Worm (Caenorhabditis elegans) whole organism, young adult: ENCODE measurements around the gene W02D7.12.

ENCODE experiments used
- B0035.1 ChIP-seq: sonication (generic microtip); optimal IDR thresholded peaks from 2 replicates; lab custom pipeline; 2016; ENCODE audit warnings: missing genetic modification characterization, mild to moderate bottlenecking, missing compliant biosample characterization, missing genotype, missing genetic modification reagents
- C17E4.6 ChIP-seq: fragments of 200-800 bp; sonication (Bioruptor generic); IDR thresholded peaks from 2 replicates; pipeline ENCODE4 v1.3.6; 2022; ENCODE audit warnings: missing genetic modification reagents, missing genetic modification characterization, missing compliant biosample characterization
- D2030.7 ChIP-seq: fragments of 200-800 bp; sonication (Bioruptor generic); IDR thresholded peaks from 2 replicates; pipeline ENCODE4 v1.3.6; 2022; ENCODE audit warnings: missing genetic modification reagents, missing genetic modification characterization, missing compliant biosample characterization
- F22D6.2 ChIP-seq: sonication (generic microtip); optimal IDR thresholded peaks from 2 replicates; lab custom pipeline; 2016; ENCODE audit warnings: mild to moderate bottlenecking, missing genetic modification characterization, missing compliant biosample characterization
- F23B12.7 ChIP-seq: sonication (generic microtip); optimal IDR thresholded peaks from 2 replicates; lab custom pipeline; 2017; ENCODE audit warnings: missing genetic modification characterization, mild to moderate bottlenecking, missing compliant biosample characterization, antibody characterized with exemption, moderate library complexity; ENCODE audit not compliant: insufficient read depth
- F49E8.2 ChIP-seq: sonication (generic microtip); optimal IDR thresholded peaks from 3 replicates; lab custom pipeline; 2017; ENCODE audit warnings: missing genetic modification characterization, mild to moderate bottlenecking, missing compliant biosample characterization, antibody characterized with exemption, moderate library complexity; ENCODE audit not compliant: insufficient read depth
- F55B11.4 ChIP-seq: sonication (generic microtip); optimal IDR thresholded peaks from 2 replicates; lab custom pipeline; 2016; ENCODE audit warnings: missing compliant biosample characterization, missing genetic modification characterization, borderline replicate concordance; ENCODE audit not compliant: insufficient read depth
- F57C9.4 ChIP-seq: sonication (generic microtip); optimal IDR thresholded peaks from 2 replicates; lab custom pipeline; 2017; ENCODE audit warnings: mild to moderate bottlenecking, missing genetic modification characterization, missing compliant biosample characterization
- T26A5.8 ChIP-seq: sonication (generic microtip); optimal IDR thresholded peaks from 2 replicates; lab custom pipeline; 2016; ENCODE audit warnings: missing genetic modification characterization, missing compliant biosample characterization
- ZK185.1 ChIP-seq: sonication (generic microtip); optimal IDR thresholded peaks from 2 replicates; lab custom pipeline; 2016; ENCODE audit warnings: mild to moderate bottlenecking, missing genetic modification characterization, missing compliant biosample characterization; ENCODE audit not compliant: poor library complexity, severe bottlenecking
- aptf-3 ChIP-seq: fragments of 200-800 bp; sonication (Bioruptor generic); IDR thresholded peaks from 2 replicates; pipeline ENCODE4 v1.3.6; 2022; ENCODE audit warnings: missing genetic modification characterization, missing compliant biosample characterization
- atf-7 ChIP-seq: sonication (generic microtip); optimal IDR thresholded peaks from 2 replicates; lab custom pipeline; 2017; ENCODE audit warnings: mild to moderate bottlenecking, missing genetic modification characterization, missing compliant biosample characterization
- attf-6 ChIP-seq: fragments of 200-800 bp; sonication (Bioruptor generic); IDR thresholded peaks from 2 replicates; pipeline ENCODE4 v1.3.6; 2022; ENCODE audit warnings: missing genetic modification reagents, missing genetic modification characterization, missing compliant biosample characterization
- bed-2 ChIP-seq: fragments of 200-800 bp; sonication (Bioruptor generic); IDR thresholded peaks from 2 replicates; pipeline ENCODE4 v1.3.6; 2022; ENCODE audit warnings: missing genetic modification reagents, missing genetic modification characterization, missing compliant biosample characterization
- ccch-3 ChIP-seq: fragments of 200-800 bp; sonication (Bioruptor generic); optimal IDR thresholded peaks from 2 replicates; lab custom pipeline; 2018; ENCODE audit warnings: mild to moderate bottlenecking, missing genetic modification characterization, missing compliant biosample characterization
- cebp-2 ChIP-seq: fragments of 200-800 bp; sonication (Bioruptor generic); IDR thresholded peaks from 2 replicates; pipeline ENCODE4 v1.3.6; 2022; ENCODE audit warnings: missing genetic modification characterization, missing compliant biosample characterization
- ceh-100 ChIP-seq: fragments of 200-800 bp; sonication (Bioruptor generic); IDR thresholded peaks from 2 replicates; pipeline ENCODE4 v1.3.6; 2022; ENCODE audit warnings: missing genetic modification reagents, missing genetic modification characterization, missing compliant biosample characterization
- ceh-27 ChIP-seq: fragments of 200-800 bp; sonication (Bioruptor generic); optimal IDR thresholded peaks from 2 replicates; lab custom pipeline; 2018; ENCODE audit warnings: mild to moderate bottlenecking, missing genetic modification characterization, moderate library complexity, missing compliant biosample characterization
- ceh-58 ChIP-seq: fragments of 200-800 bp; sonication (Bioruptor generic); IDR thresholded peaks from 2 replicates; pipeline ENCODE4 v1.3.6; 2022; ENCODE audit warnings: missing genetic modification characterization, missing compliant biosample characterization
- ceh-91 ChIP-seq: fragments of 200-800 bp; sonication (Bioruptor generic); IDR thresholded peaks from 2 replicates; pipeline ENCODE4 v1.3.6; 2022; ENCODE audit warnings: missing genetic modification reagents, missing genetic modification characterization, missing compliant biosample characterization
- dox-1 ChIP-seq: fragments of 200-800 bp; sonication (Bioruptor generic); IDR thresholded peaks from 2 replicates; pipeline ENCODE4 v1.3.6; 2022; ENCODE audit warnings: missing genetic modification reagents, missing genetic modification characterization, missing compliant biosample characterization
- efl-1 ChIP-seq: fragments of 150-350 bp; optimal IDR thresholded peaks from 2 replicates; lab custom pipeline; 2014; ENCODE audit warnings: missing biosample characterization, missing genetic modification reagents, missing genetic modification characterization
- egrh-3 ChIP-seq: fragments of 200-800 bp; sonication (Bioruptor generic); IDR thresholded peaks from 2 replicates; pipeline ENCODE4 v1.3.6; 2022; ENCODE audit warnings: missing genetic modification reagents, missing genetic modification characterization, missing compliant biosample characterization
- ekl-4 ChIP-seq: fragments of 200-800 bp; sonication (Bioruptor generic); IDR thresholded peaks from 2 replicates; pipeline ENCODE4 v1.3.6; 2022; ENCODE audit warnings: missing genetic modification reagents, missing genetic modification characterization, missing compliant biosample characterization
- ets-4 ChIP-seq: fragments of 200-800 bp; sonication (Bioruptor generic); optimal IDR thresholded peaks from 2 replicates; lab custom pipeline; 2018; ENCODE audit warnings: mild to moderate bottlenecking, missing genetic modification characterization, missing compliant biosample characterization
- gei-17 ChIP-seq: fragments of 200-800 bp; sonication (Bioruptor generic); optimal IDR thresholded peaks from 2 replicates; lab custom pipeline; 2018; ENCODE audit warnings: mild to moderate bottlenecking, missing genetic modification characterization, missing compliant biosample characterization
- him-1 ChIP-seq: sonication (generic microtip); optimal IDR thresholded peaks from 2 replicates; lab custom pipeline; 2016; ENCODE audit warnings: missing genotype, missing genetic modification reagents, missing genetic modification characterization, missing compliant biosample characterization
- hlh-26 ChIP-seq: fragments of 200-800 bp; sonication (Bioruptor generic); conservative IDR thresholded peaks from 2 replicates; pipeline ENCODE4 v1.3.6; 2022; ENCODE audit warnings: missing genetic modification reagents, missing genetic modification characterization, missing compliant biosample characterization
- lag-1 ChIP-seq: fragments of 200-800 bp; sonication (Bioruptor generic); IDR thresholded peaks from 2 replicates; pipeline ENCODE4 v1.3.6; 2022; ENCODE audit warnings: missing genetic modification reagents, missing genetic modification characterization, missing compliant biosample characterization
- lin-35 ChIP-seq, 3 experiments: fragments of 150-350 bp in 2 of 3; sonication (generic microtip) in 1 of 3; optimal IDR thresholded peaks; 2 replicates each; lab custom pipeline; 2014 to 2018; ENCODE audit warnings: missing biosample characterization in 3 of 3, missing genetic modification characterization in 3 of 3, missing genetic modification reagents in 3 of 3
- lsy-27 ChIP-seq: sonication (generic microtip); optimal IDR thresholded peaks from 2 replicates; lab custom pipeline; 2017; ENCODE audit warnings: missing genetic modification characterization, mild to moderate bottlenecking, missing compliant biosample characterization, antibody characterized with exemption, missing genotype, borderline replicate concordance; ENCODE audit not compliant: insufficient read depth
- madf-8 ChIP-seq: fragments of 200-800 bp; sonication (Bioruptor generic); conservative IDR thresholded peaks from 2 replicates; pipeline ENCODE4 v1.3.6; 2022; ENCODE audit warnings: missing genetic modification reagents, missing genetic modification characterization, missing compliant biosample characterization
- mxl-1 ChIP-seq: sonication (generic microtip); optimal IDR thresholded peaks from 2 replicates; lab custom pipeline; 2016; ENCODE audit warnings: missing genetic modification characterization, missing compliant biosample characterization
- nhr-27 ChIP-seq: fragments of 200-800 bp; sonication (Bioruptor generic); optimal IDR thresholded peaks from 2 replicates; lab custom pipeline; 2018; ENCODE audit warnings: mild to moderate bottlenecking, missing genetic modification characterization, moderate library complexity, missing compliant biosample characterization
- nhr-80 ChIP-seq: sonication (generic microtip); optimal IDR thresholded peaks from 2 replicates; lab custom pipeline; 2016; ENCODE audit warnings: missing genetic modification characterization, missing compliant biosample characterization
- nhr-90 ChIP-seq: sonication (generic microtip); optimal IDR thresholded peaks from 2 replicates; lab custom pipeline; 2016; ENCODE audit warnings: missing genotype, mild to moderate bottlenecking, missing genetic modification characterization, missing compliant biosample characterization
- rec-8 ChIP-seq, 2 experiments: sonication (generic microtip); optimal IDR thresholded peaks; 2 replicates each; lab custom pipeline; 2016; ENCODE audit warnings: mild to moderate bottlenecking in 2 of 2, missing genetic modification characterization in 2 of 2, missing genetic modification reagents in 2 of 2, missing genotype in 2 of 2, missing biosample characterization in 1 of 2, missing compliant biosample characterization in 1 of 2, moderate library complexity in 1 of 2
- snpc-1.3 ChIP-seq: sonication (generic microtip); optimal IDR thresholded peaks from 2 replicates; lab custom pipeline; 2017; ENCODE audit warnings: missing genetic modification characterization, mild to moderate bottlenecking, missing compliant biosample characterization, antibody characterized with exemption, moderate library complexity, missing genotype, missing genetic modification reagents; ENCODE audit not compliant: insufficient read depth
- tbx-9 ChIP-seq: sonication (generic microtip); optimal IDR thresholded peaks from 2 replicates; lab custom pipeline; 2016; ENCODE audit warnings: borderline replicate concordance, missing genetic modification characterization, inconsistent platforms, missing compliant biosample characterization
- unc-62 ChIP-seq: fragments of 150-350 bp; optimal IDR thresholded peaks from 2 replicates; lab custom pipeline; 2014; ENCODE audit warnings: missing biosample characterization, missing genetic modification reagents, missing genetic modification characterization
- zfh-2 ChIP-seq: fragments of 200-800 bp; sonication (Bioruptor generic); conservative IDR thresholded peaks from 2 replicates; pipeline ENCODE4 v1.3.6; 2022; ENCODE audit warnings: missing genetic modification reagents, missing genetic modification characterization, missing compliant biosample characterization

Gene W02D7.12

DNA sequence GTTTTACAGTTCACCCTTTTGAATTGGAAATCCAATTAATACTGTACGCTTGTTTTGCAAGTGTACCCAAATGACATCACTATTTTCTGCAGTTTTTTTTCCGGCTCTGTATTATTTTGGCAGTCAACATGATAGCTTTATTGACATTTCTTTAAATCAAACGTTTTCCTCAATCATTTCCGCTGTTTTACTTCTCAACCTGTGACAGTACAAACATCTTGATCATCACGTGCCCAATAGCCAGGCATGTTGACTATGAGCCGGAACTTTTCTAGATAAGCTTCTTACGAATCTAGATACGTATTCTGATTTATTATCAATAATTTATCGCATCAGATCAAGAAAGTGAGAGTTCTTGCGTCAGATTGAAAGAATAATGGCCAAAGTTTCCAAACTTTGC is 41.4 kb upstream of the W02D7.12 start (continued):
- TF ChIP-seq D2030.7 (GFP tag; lab: Robert Waterston, UW) = no peak
- TF ChIP-seq ceh-58 (GFP tag; lab: Robert Waterston, UW) = no peak
- no peak for TF ChIP-seq gei-17 (GFP tag; lab: Kevin White, UChicago)
- no peak for TF ChIP-seq nhr-27 (tag; lab: Kevin White, UChicago)
- no peak for TF ChIP-seq attf-6 (GFP tag; lab: Robert Waterston, UW)
- TF ChIP-seq F57C9.4 (tag; lab: Kevin White, UChicago) = no peak
- TF ChIP-seq lin-35 (GFP tag; optimal IDR thresholded peaks at IDR 0.05; lab: Kevin White, UChicago) = no peak
- TF ChIP-seq ceh-100 (GFP tag; lab: Robert Waterston, UW) = no peak

DNA sequence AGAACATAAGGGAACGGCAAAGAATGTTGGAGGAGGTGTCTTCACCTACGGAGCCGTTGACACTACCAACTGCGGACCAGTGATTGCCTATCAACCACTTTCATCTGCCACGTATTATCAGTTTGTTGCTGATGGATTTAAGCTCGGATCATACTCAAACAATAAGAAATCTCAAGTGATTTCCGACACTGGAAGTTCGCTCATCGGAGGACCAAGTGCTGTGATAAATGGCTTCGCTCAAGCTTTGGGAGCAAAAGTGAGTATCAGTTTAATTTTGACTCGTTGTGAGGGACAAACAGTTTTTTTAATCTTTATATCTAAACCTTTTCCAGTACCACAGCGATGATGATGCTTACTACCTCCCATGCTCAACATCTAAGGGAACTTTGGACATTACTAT is 39.9 kb upstream of the W02D7.12 start:
- no peak for TF ChIP-seq ZK185.1 (tag; lab: Kevin White, UChicago)
- no peak for TF ChIP-seq snpc-1.3 (tag; lab: Kevin White, UChicago)
- no peak for TF ChIP-seq ets-4 (GFP tag; lab: Kevin White, UChicago)
- no peak for TF ChIP-seq zfh-2
- TF ChIP-seq mxl-1 (tag; lab: Kevin White, UChicago) = no peak
- no peak for TF ChIP-seq lag-1 (GFP tag; lab: Robert Waterston, UW)
- TF ChIP-seq him-1 (tag; lab: Kevin White, UChicago) = no peak
- TF ChIP-seq bed-2 (GFP tag; lab: Robert Waterston, UW) = no peak
- no peak for TF ChIP-seq ceh-91 (GFP tag; lab: Robert Waterston, UW)
- no peak for TF ChIP-seq ccch-3 (GFP tag; lab: Kevin White, UChicago)
- TF ChIP-seq efl-1 = no peak
- no peak for TF ChIP-seq cebp-2 (GFP tag; lab: Robert Waterston, UW)
- no peak for TF ChIP-seq hlh-26 (GFP tag; lab: Robert Waterston, UW)
- TF ChIP-seq ceh-27 (GFP tag; lab: Kevin White, UChicago) = no peak
- no peak for TF ChIP-seq ekl-4 (GFP tag; lab: Robert Waterston, UW)
- no peak for TF ChIP-seq ceh-100 (GFP tag; lab: Robert Waterston, UW)
- TF ChIP-seq F55B11.4 = no peak

DNA sequence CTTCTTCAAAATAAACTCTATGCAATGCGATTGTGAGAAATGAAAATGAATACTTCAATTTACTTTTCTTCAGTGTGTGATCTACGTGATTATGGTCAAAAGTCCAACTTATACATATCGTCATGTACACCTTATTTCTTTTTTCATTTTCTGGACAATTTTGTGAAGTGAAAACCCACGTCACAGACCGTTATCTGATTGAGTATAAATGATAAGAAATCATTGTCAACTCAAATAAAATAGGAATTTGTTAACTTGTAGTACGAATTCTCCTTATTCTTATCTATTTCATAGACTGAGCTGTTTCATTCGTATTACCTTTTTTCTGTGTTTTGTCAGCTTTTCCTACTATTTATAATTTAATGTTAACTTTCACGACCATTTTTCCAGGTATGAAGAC is 39.3 kb upstream of the W02D7.12 start, which contains the start of gene asp-5:
Gene asp-5 (plus strand): TSS at position 391 of the 400 bp plus-strand sequence.
- TF ChIP-seq nhr-80 (tag; lab: Kevin White, UChicago) = peak; percentile 59
- no peak for TF ChIP-seq efl-1
- TF ChIP-seq, all 124 proteins: peak for 1

DNA sequence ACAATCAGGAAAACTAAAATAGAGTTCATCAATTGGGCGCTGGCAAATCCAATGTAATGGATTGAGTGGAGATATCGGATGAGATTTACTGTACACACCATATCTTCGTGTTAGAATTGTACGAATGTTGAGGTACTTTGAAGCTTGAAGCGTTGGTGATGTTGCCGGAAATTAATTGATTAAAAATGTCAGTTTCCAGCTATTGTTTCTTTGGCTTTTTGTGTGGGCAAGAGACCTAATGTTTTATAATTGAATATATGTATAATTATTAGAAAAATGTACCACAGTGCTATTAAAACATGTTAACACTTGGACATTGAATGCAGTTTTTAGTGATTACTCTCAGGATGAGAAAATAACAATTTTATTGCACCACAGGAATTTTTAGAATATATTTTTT is 32.5 kb upstream of the W02D7.12 start, which contains the start of gene str-136:
Gene str-136 (minus strand): TSS at position 101 of the 400 bp plus-strand sequence.
- TF ChIP-seq C17E4.6 (no peak), T26A5.8 (no peak), rec-8 (tag; optimal IDR thresholded peaks at IDR 0.05; lab: Kevin White, UChicago) (no peak), B0035.1 (tag; lab: Kevin White, UChicago) (no peak), aptf-3 (GFP tag; lab: Robert Waterston, UW) (no peak), tbx-9 (tag; lab: Kevin White, UChicago) (no peak), egrh-3 (GFP tag; lab: Robert Waterston, UW) (no peak), F23B12.7 (no peak), lsy-27 (no peak), F22D6.2 (tag; lab: Kevin White, UChicago) (no peak), nhr-90 (tag; lab: Kevin White, UChicago) (no peak), unc-62 (GFP tag; lab: Kevin White, UChicago) (no peak), atf-7 (tag; lab: Kevin White, UChicago) (no peak), F49E8.2 (no peak), madf-8 (GFP tag; lab: Robert Waterston, UW) (no peak), dox-1 (GFP tag; lab: Robert Waterston, UW) (no peak), ceh-27 (GFP tag; lab: Kevin White, UChicago) (no peak)
- TF ChIP-seq, all 124 proteins: peak for 0
